Worm (Caenorhabditis elegans): Measurements from ENCODE around the gene aakb-1.

DNA sequence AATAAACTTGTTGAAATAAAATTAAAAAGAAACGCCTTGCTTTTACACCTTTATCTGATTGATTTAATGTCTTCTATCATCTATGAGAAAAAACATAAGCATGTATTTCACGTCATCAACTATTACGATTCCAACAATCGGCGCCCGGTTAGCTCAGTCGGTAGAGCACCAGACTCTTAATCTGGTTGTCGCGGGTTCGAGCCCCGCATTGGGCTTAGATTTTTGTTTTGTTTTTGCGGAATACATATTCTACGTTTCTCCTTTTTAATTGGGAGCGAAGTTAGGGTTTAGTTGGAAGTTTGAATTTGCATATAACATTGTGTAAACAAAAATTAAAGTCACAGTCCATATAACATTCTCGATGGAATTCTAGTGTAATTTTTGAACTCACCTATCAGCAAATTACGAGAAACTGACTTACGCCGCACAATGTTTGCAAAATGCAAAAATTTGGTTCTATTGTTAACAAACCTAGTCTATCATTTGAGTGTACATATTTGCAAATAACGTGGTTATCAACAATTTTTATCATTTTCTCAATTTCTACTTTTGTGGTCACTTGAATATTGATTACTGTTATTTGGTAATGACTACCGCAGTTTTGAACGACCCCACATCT is 38.4 kb upstream of the aakb-1 start, which contains the start of gene shc-3:
- TF ChIP-seq unc-62 (GFP tag; optimal IDR thresholded peaks at IDR 0.05) (no peak), snpc-1.3 (tag; optimal IDR thresholded peaks at IDR 0.05; ENCODE audit: insufficient read depth) (no peak), ceh-40 (GFP tag; IDR thresholded peaks at IDR 0.05) (no peak), somi-1 (GFP tag; optimal IDR thresholded peaks at IDR 0.05) (no peak), attf-5 (GFP tag; optimal IDR thresholded peaks at IDR 0.05) (no peak), hsf-1 (GFP tag; IDR thresholded peaks at IDR 0.05) (no peak), D2030.7 (GFP tag; IDR thresholded peaks at IDR 0.05) (peak; percentile 54), ama-1 (optimal IDR thresholded peaks at IDR 0.05) (no peak), ama-1 (GFP tag; optimal IDR thresholded peaks at IDR 0.05) (no peak), snpc-4 (GFP tag; optimal IDR thresholded peaks at IDR 0.05) (no peak), snpc-4 (tag; optimal IDR thresholded peaks at IDR 0.05) (peak in 1 of 4 experiments; percentile 66), F37B4.10 (GFP tag; IDR thresholded peaks at IDR 0.05) (no peak)
